Worm (Caenorhabditis elegans) whole organism, L1 larva: ENCODE measurements around the gene R04D3.2.

Experiments used
- F16B12.6 ChIP-seq: fragments of 150-350 bp; optimal IDR thresholded peaks from 2 replicates; lab custom pipeline; 2014; ENCODE audit warnings: missing biosample characterization, missing genetic modification characterization
- aly-2 ChIP-seq: fragments of 150-350 bp; optimal IDR thresholded peaks from 2 replicates; lab custom pipeline; 2014; ENCODE audit warnings: missing biosample characterization, missing genetic modification characterization
- blmp-1 ChIP-seq: fragments of 150-350 bp; optimal IDR thresholded peaks from 2 replicates; lab custom pipeline; 2014; ENCODE audit warnings: missing biosample characterization, missing genetic modification characterization
- ceh-63 ChIP-seq: fragments of 200-800 bp; sonication (Bioruptor generic); optimal IDR thresholded peaks from 2 replicates; lab custom pipeline; 2018; ENCODE audit warnings: mild to moderate bottlenecking, missing genetic modification characterization, missing compliant biosample characterization
- ceh-8 ChIP-seq: fragments of 200-800 bp; sonication (Bioruptor generic); optimal IDR thresholded peaks from 2 replicates; lab custom pipeline; 2018; ENCODE audit warnings: mild to moderate bottlenecking, missing genetic modification characterization, moderate library complexity, missing compliant biosample characterization
- ceh-88 ChIP-seq: fragments of 200-800 bp; sonication (Bioruptor generic); IDR thresholded peaks from 2 replicates; pipeline ENCODE4 v1.3.6; 2022; ENCODE audit warnings: missing genetic modification characterization, missing compliant biosample characterization
- dpl-1 ChIP-seq, 3 experiments: fragments of 150-350 bp in 2 of 3; sonication (generic microtip) in 1 of 3; optimal IDR thresholded peaks; 2 replicates each; lab custom pipeline; 2014 to 2017; ENCODE audit warnings: missing biosample characterization in 3 of 3, missing genetic modification characterization in 3 of 3, missing genetic modification reagents in 3 of 3
- dsc-1 ChIP-seq: sonication (generic microtip); optimal IDR thresholded peaks from 2 replicates; lab custom pipeline; 2016; ENCODE audit warnings: mild to moderate bottlenecking, missing genetic modification characterization, missing compliant biosample characterization
- efl-1 ChIP-seq, 4 experiments: fragments of 150-350 bp; optimal IDR thresholded peaks in 3 of 4; peaks in 1 of 4; 1 replicate in 1 of 4; 2 replicates in 3 of 4; lab custom pipeline; 2014; ENCODE audit warnings: missing biosample characterization in 2 of 4, missing genetic modification characterization in 2 of 4, missing genetic modification reagents in 2 of 4
- egl-13 ChIP-seq: sonication (generic microtip); optimal IDR thresholded peaks from 2 replicates; lab custom pipeline; 2016; ENCODE audit warnings: missing genotype, missing genetic modification reagents, missing genetic modification characterization, missing compliant biosample characterization
- egl-27 ChIP-seq, 2 experiments: fragments of 150-350 bp in 1 of 2; sonication (generic microtip); optimal IDR thresholded peaks; 3 replicates each; lab custom pipeline; 2017 to 2018; ENCODE audit warnings: missing biosample characterization in 2 of 2, missing genetic modification characterization in 2 of 2, missing genetic modification reagents in 2 of 2
- elt-3 ChIP-seq, 6 experiments: fragments of 150-350 bp in 1 of 6; sonication (generic microtip); optimal IDR thresholded peaks; 2 replicates each; lab custom pipeline; 2017 to 2018; ENCODE audit warnings: missing biosample characterization in 6 of 6, missing genetic modification characterization in 6 of 6, inconsistent platforms in 1 of 6
- ets-5 ChIP-seq: fragments of 200-800 bp; sonication (Bioruptor generic); IDR thresholded peaks from 2 replicates; pipeline ENCODE4 v1.3.6; 2022; ENCODE audit warnings: missing genetic modification characterization, missing compliant biosample characterization
- fkh-4 ChIP-seq: sonication (generic microtip); optimal IDR thresholded peaks from 2 replicates; lab custom pipeline; 2016; ENCODE audit warnings: missing compliant biosample characterization, missing genetic modification characterization, borderline replicate concordance
- fkh-8 ChIP-seq: sonication (generic microtip); optimal IDR thresholded peaks from 2 replicates; lab custom pipeline; 2016; ENCODE audit warnings: mild to moderate bottlenecking, missing genetic modification characterization, missing compliant biosample characterization
- grh-1 ChIP-seq: fragments of 200-800 bp; sonication (Bioruptor generic); IDR thresholded peaks from 2 replicates; pipeline ENCODE4 v1.3.6; 2022; ENCODE audit warnings: missing genetic modification reagents, missing genetic modification characterization, missing compliant biosample characterization
- hlh-4 ChIP-seq: sonication (generic microtip); optimal IDR thresholded peaks from 2 replicates; lab custom pipeline; 2016; ENCODE audit warnings: mild to moderate bottlenecking, missing genetic modification characterization, missing compliant biosample characterization
- hpl-2 ChIP-seq: fragments of 150-350 bp; optimal IDR thresholded peaks from 2 replicates; lab custom pipeline; 2014; ENCODE audit warnings: missing biosample characterization, missing genetic modification reagents, missing genetic modification characterization
- jun-1 ChIP-seq: fragments of 150-350 bp; optimal IDR thresholded peaks from 2 replicates; lab custom pipeline; 2014; ENCODE audit warnings: missing biosample characterization, missing genetic modification reagents, missing genetic modification characterization
- lin-14 ChIP-seq: fragments of 200-800 bp; sonication (Bioruptor generic); optimal IDR thresholded peaks from 2 replicates; lab custom pipeline; 2018; ENCODE audit warnings: mild to moderate bottlenecking, missing genetic modification characterization, moderate library complexity, missing compliant biosample characterization
- lin-15B ChIP-seq: fragments of 150-350 bp; sonication (generic microtip); optimal IDR thresholded peaks from 3 replicates; lab custom pipeline; 2014; ENCODE audit warnings: missing biosample characterization, missing genetic modification characterization
- lin-35 ChIP-seq, 2 experiments: fragments of 150-350 bp; optimal IDR thresholded peaks; 2 replicates each; lab custom pipeline; 2014; ENCODE audit warnings: missing biosample characterization in 2 of 2, missing genetic modification characterization in 2 of 2, missing genetic modification reagents in 2 of 2
- lir-3 ChIP-seq: sonication (generic microtip); optimal IDR thresholded peaks from 2 replicates; lab custom pipeline; 2016; ENCODE audit warnings: mild to moderate bottlenecking, missing genetic modification characterization, moderate library complexity, missing compliant biosample characterization; ENCODE audit not compliant: poor library complexity
- lsy-2 ChIP-seq, 2 experiments: fragments of 150-350 bp; optimal IDR thresholded peaks; 2 replicates each; lab custom pipeline; 2014; ENCODE audit warnings: missing biosample characterization in 2 of 2, missing genetic modification characterization in 2 of 2
- mab-9 ChIP-seq: fragments of 200-800 bp; sonication (Bioruptor generic); IDR thresholded peaks from 2 replicates; pipeline ENCODE4 v1.3.6; 2022; ENCODE audit warnings: missing genetic modification reagents, missing genetic modification characterization, missing compliant biosample characterization
- mdl-1 ChIP-seq, 2 experiments: fragments of 150-350 bp; optimal IDR thresholded peaks; 2 replicates each; lab custom pipeline; 2014 to 2017; ENCODE audit warnings: missing biosample characterization in 2 of 2, missing genetic modification characterization in 2 of 2, inconsistent platforms in 1 of 2
- nhr-11 ChIP-seq: fragments of 150-350 bp; optimal IDR thresholded peaks from 2 replicates; lab custom pipeline; 2014; ENCODE audit warnings: missing biosample characterization, missing genetic modification characterization
- nhr-19 ChIP-seq: fragments of 200-800 bp; sonication (Bioruptor generic); conservative IDR thresholded peaks from 2 replicates; pipeline ENCODE4 v1.3.6; 2022; ENCODE audit warnings: missing genetic modification characterization, missing compliant biosample characterization
- nhr-20 ChIP-seq: sonication (generic microtip); optimal IDR thresholded peaks from 2 replicates; lab custom pipeline; 2016; ENCODE audit warnings: mild to moderate bottlenecking, missing genetic modification characterization, missing compliant biosample characterization
- nhr-237 ChIP-seq: fragments of 150-350 bp; optimal IDR thresholded peaks from 2 replicates; lab custom pipeline; 2014; ENCODE audit warnings: missing biosample characterization, missing genetic modification characterization
- nhr-47 ChIP-seq: sonication (generic microtip); optimal IDR thresholded peaks from 2 replicates; lab custom pipeline; 2016; ENCODE audit warnings: mild to moderate bottlenecking, missing genetic modification characterization, moderate library complexity, missing compliant biosample characterization
- nhr-71 ChIP-seq: sonication (generic microtip); optimal IDR thresholded peaks from 2 replicates; lab custom pipeline; 2016; ENCODE audit warnings: mild to moderate bottlenecking, missing genetic modification characterization, moderate library complexity, missing compliant biosample characterization
- nhr-76 ChIP-seq: sonication (generic microtip); optimal IDR thresholded peaks from 2 replicates; lab custom pipeline; 2017; ENCODE audit warnings: missing biosample characterization, missing genetic modification characterization
- nhr-77 ChIP-seq: fragments of 150-350 bp; optimal IDR thresholded peaks from 2 replicates; lab custom pipeline; 2014; ENCODE audit warnings: missing biosample characterization, missing genetic modification characterization
- nhr-85 ChIP-seq: sonication (generic microtip); peaks from one replicate; lab custom pipeline; 2016; ENCODE audit warnings: missing genetic modification characterization, inconsistent platforms, missing compliant biosample characterization
- pax-3 ChIP-seq: fragments of 200-800 bp; sonication (Bioruptor generic); optimal IDR thresholded peaks from 2 replicates; lab custom pipeline; 2018; ENCODE audit warnings: mild to moderate bottlenecking, missing genetic modification characterization, moderate library complexity, missing compliant biosample characterization
- skn-1 ChIP-seq: fragments of 150-350 bp; optimal IDR thresholded peaks from 2 replicates; lab custom pipeline; 2014; ENCODE audit warnings: missing biosample characterization, missing genetic modification characterization
- snu-23 ChIP-seq: sonication (generic microtip); optimal IDR thresholded peaks from 2 replicates; lab custom pipeline; 2016; ENCODE audit warnings: missing genetic modification characterization, missing compliant biosample characterization
- tlp-1 ChIP-seq: fragments of 150-350 bp; optimal IDR thresholded peaks from 2 replicates; lab custom pipeline; 2014; ENCODE audit warnings: missing biosample characterization, missing genetic modification characterization
- unc-30 ChIP-seq: sonication (generic microtip); optimal IDR thresholded peaks from 2 replicates; lab custom pipeline; 2017; ENCODE audit warnings: missing biosample characterization, missing genetic modification characterization
- unc-62 ChIP-seq: fragments of 150-350 bp; optimal IDR thresholded peaks from 2 replicates; lab custom pipeline; 2014; ENCODE audit warnings: missing biosample characterization, missing genetic modification reagents, missing genetic modification characterization
- unc-86 ChIP-seq: sonication (generic microtip); optimal IDR thresholded peaks from 2 replicates; lab custom pipeline; 2016; ENCODE audit warnings: missing genetic modification characterization, missing compliant biosample characterization
- unc-98 ChIP-seq: fragments of 200-800 bp; sonication (Bioruptor generic); IDR thresholded peaks from 2 replicates; pipeline ENCODE4 v1.3.6; 2022; ENCODE audit warnings: missing genetic modification characterization, missing compliant biosample characterization
- xbp-1 ChIP-seq: sonication (generic microtip); optimal IDR thresholded peaks from 2 replicates; lab custom pipeline; 2016; ENCODE audit warnings: missing genetic modification characterization, missing compliant biosample characterization
- zag-1 ChIP-seq: fragments of 150-350 bp; optimal IDR thresholded peaks from 2 replicates; lab custom pipeline; 2014; ENCODE audit warnings: missing biosample characterization, missing genetic modification characterization
- zip-4 ChIP-seq: fragments of 200-800 bp; sonication (Bioruptor generic); optimal IDR thresholded peaks from 2 replicates; lab custom pipeline; 2018; ENCODE audit warnings: mild to moderate bottlenecking, missing genetic modification characterization, moderate library complexity, missing compliant biosample characterization
- ztf-11 ChIP-seq, 2 experiments: sonication (generic microtip); optimal IDR thresholded peaks; 2 replicates each; lab custom pipeline; 2016 to 2017; ENCODE audit warnings: missing genetic modification characterization in 2 of 2, missing biosample characterization in 1 of 2, missing compliant biosample characterization in 1 of 2
- ztf-4 ChIP-seq: fragments of 150-350 bp; optimal IDR thresholded peaks from 2 replicates; lab custom pipeline; 2014; ENCODE audit warnings: missing biosample characterization, missing genetic modification characterization

Gene R04D3.2

DNA sequence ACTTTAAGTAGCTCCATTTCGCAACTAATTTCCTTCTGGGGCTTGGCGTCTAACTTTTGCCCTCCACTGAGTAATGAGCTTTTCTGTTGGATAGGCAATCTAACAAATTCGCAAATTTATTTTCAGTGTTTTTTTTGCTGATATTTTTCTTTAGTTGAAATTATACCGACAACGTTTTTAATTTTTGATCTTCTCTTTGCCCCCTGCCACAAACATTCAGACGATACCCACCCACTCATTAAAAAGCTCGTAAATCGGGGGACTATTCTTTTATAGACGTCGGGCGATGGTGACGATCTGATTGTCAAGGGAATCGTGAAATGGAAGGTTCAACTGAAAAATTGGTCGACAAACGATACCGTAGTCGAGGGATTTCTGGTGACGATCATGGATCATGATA is 37.3 kb upstream of the R04D3.2 start (continued):
- no peak for TF ChIP-seq hpl-2 (GFP tag; lab: Kevin White, UChicago)
- TF ChIP-seq, all 84 proteins: peak for 4

ce11 chrX:13322886-13323285 is 36.5 kb upstream of the R04D3.2 start, which contains the start of gene F46G10.2:
TSS of gene F46G10.2 (plus strand) at chrX:13322963.
- TF ChIP-seq nhr-20 (tag; lab: Kevin White, UChicago) (peak; percentile 26), nhr-237 (tag; lab: Kevin White, UChicago) (no peak), lin-15B (tag; lab: Kevin White, UChicago) (no peak), fkh-4 (no peak), elt-3 (tag; optimal IDR thresholded peaks at IDR 0.05; lab: Kevin White, UChicago) (peak in 1 of 6 experiments; percentile 32), nhr-71 (peak; percentile 24), nhr-77 (tag; lab: Kevin White, UChicago) (no peak), nhr-85 (tag; lab: Kevin White, UChicago) (peak; percentile 68), blmp-1 (tag; lab: Kevin White, UChicago) (peak; percentile 73), mdl-1 (tag; optimal IDR thresholded peaks at IDR 0.05; lab: Kevin White, UChicago) (peak in 1 of 2 experiments; percentile 16), lin-35 (GFP tag; optimal IDR thresholded peaks at IDR 0.05; lab: Kevin White, UChicago) (peak in 1 of 2 experiments; percentile 16), nhr-47 (tag; lab: Kevin White, UChicago) (no peak), grh-1 (GFP tag; lab: Robert Waterston, UW) (no peak)
- TF ChIP-seq, all 84 proteins: peak for 7

- TF ChIP-seq zip-4 (GFP tag; lab: Kevin White, UChicago) (no peak), lsy-2 (tag; optimal IDR thresholded peaks at IDR 0.05; lab: Kevin White, UChicago) (peak; percentile 25 to 59), efl-1 (optimal IDR thresholded peaks at IDR 0.05; lab: Kevin White, UChicago) (no peak), efl-1 (GFP tag; optimal IDR thresholded peaks at IDR 0.05 in 1 of 2; lab: Kevin White, UChicago) (no peak), nhr-20 (tag; lab: Kevin White, UChicago) (peak; percentile 68), mdl-1 (tag; optimal IDR thresholded peaks at IDR 0.05; lab: Kevin White, UChicago) (no peak), ztf-4 (tag; lab: Kevin White, UChicago) (peak; percentile 28), elt-3 (tag; optimal IDR thresholded peaks at IDR 0.05; lab: Kevin White, UChicago) (peak in 5 of 6 experiments; percentile 57 to 90 (median 77)), fkh-4 (no peak), ceh-8 (GFP tag; lab: Kevin White, UChicago) (no peak), tlp-1 (tag; lab: Kevin White, UChicago) (no peak), egl-13 (tag; lab: Kevin White, UChicago) (no peak), ceh-63 (GFP tag; lab: Kevin White, UChicago) (no peak), ceh-88 (GFP tag; lab: Robert Waterston, UW) (no peak), pax-3 (no peak), dpl-1 (GFP tag; optimal IDR thresholded peaks at IDR 0.05; lab: Kevin White, UChicago) (peak in 1 of 3 experiments; percentile 23), hlh-4 (no peak), nhr-11 (tag; lab: Kevin White, UChicago) (no peak), aly-2 (tag; lab: Kevin White, UChicago) (no peak), blmp-1 (tag; lab: Kevin White, UChicago) (peak; percentile 96), ets-5 (GFP tag; lab: Robert Waterston, UW) (no peak), dsc-1 (no peak), mab-9 (GFP tag; lab: Robert Waterston, UW) (no peak), jun-1 (no peak), nhr-19 (peak; percentile 55), unc-30 (no peak), snu-23 (GFP tag; lab: Kevin White, UChicago) (peak; percentile 71), lir-3 (tag; lab: Kevin White, UChicago) (no peak), F16B12.6 (tag; lab: Kevin White, UChicago) (no peak), egl-27 (tag; optimal IDR thresholded peaks at IDR 0.05; lab: Kevin White, UChicago) (no peak), xbp-1 (tag; lab: Kevin White, UChicago) (no peak), fkh-8 (tag; lab: Kevin White, UChicago) (no peak), ztf-11 (tag; optimal IDR thresholded peaks at IDR 0.05; lab: Kevin White, UChicago) (no peak), unc-62 (no peak), unc-86 (no peak), nhr-85 (tag; lab: Kevin White, UChicago) (peak; percentile 94), lin-14 (peak; percentile 75), unc-98 (GFP tag; lab: Robert Waterston, UW) (no peak), zag-1 (tag; lab: Kevin White, UChicago) (no peak), skn-1 (tag; lab: Kevin White, UChicago) (no peak), nhr-76 (tag; lab: Kevin White, UChicago) (no peak)
Observed at ce11 chrX:13320575-13320974, 34.1 kb upstream of the R04D3.2 start.
